Worm (Caenorhabditis elegans): ENCODE data around the gene C17G10.1.

The C17G10.1 gene

ce11 chrII:5593377-5593932 lies 2.9 kb upstream of the C17G10.1 start, which contains the start of gene cdc-14 (continued):
- TF ChIP-seq lin-54 (GFP tag; optimal IDR thresholded peaks at IDR 0.05) (peak; percentile 36), C06A6.2 (GFP tag; conservative IDR thresholded peaks at IDR 0.05) (no peak), ceh-100 (GFP tag; IDR thresholded peaks at IDR 0.05) (peak; percentile 52; the same call in 1 of the 2 replicates), lsy-27 (tag; optimal IDR thresholded peaks at IDR 0.05; ENCODE audit: borderline replicate concordance, insufficient read depth) (no peak), ztf-26 (tag; optimal IDR thresholded peaks at IDR 0.05) (peak; percentile 29), B0336.3 (GFP tag; IDR thresholded peaks at IDR 0.05) (no peak)

ce11 chrII:5594210-5594764 lies 2.1 kb upstream of the C17G10.1 start, which contains the start of gene ttc-4:
Gene ttc-4, plus strand, starts transcription at chrII:5594714.
- TF ChIP-seq F33H1.4 (GFP tag; IDR thresholded peaks at IDR 0.05) (no peak), lsl-1 (GFP tag; optimal IDR thresholded peaks at IDR 0.05) (peak; percentile 36), snpc-4 (GFP tag; optimal IDR thresholded peaks at IDR 0.05) (no peak), snpc-4 (tag; optimal IDR thresholded peaks at IDR 0.05) (peak in 1 of 4 experiments; percentile 64), Y79H2A.3 (GFP tag; conservative IDR thresholded peaks at IDR 0.05) (no peak), F23B12.7 (tag; optimal IDR thresholded peaks at IDR 0.05; ENCODE audit: insufficient read depth) (peak; percentile 30), ztf-28 (GFP tag; IDR thresholded peaks at IDR 0.05) (0 out of 2 replicates have a peak, but pooled peaks have one; percentile 7), hsf-1 (GFP tag; IDR thresholded peaks at IDR 0.05) (no peak), egrh-3 (GFP tag; IDR thresholded peaks at IDR 0.05) (no peak), lin-40 (tag; optimal IDR thresholded peaks at IDR 0.05) (no peak), attf-5 (GFP tag; optimal IDR thresholded peaks at IDR 0.05) (peak; percentile 80), lin-54 (GFP tag; optimal IDR thresholded peaks at IDR 0.05) (peak; percentile 49), egl-18 (GFP tag; IDR thresholded peaks at IDR 0.05) (no peak), B0019.2 (GFP tag; conservative IDR thresholded peaks at IDR 0.05) (no peak), fkh-3 (tag; optimal IDR thresholded peaks at IDR 0.05) (no peak), ztf-25 (GFP tag; IDR thresholded peaks at IDR 0.05) (no peak), dpl-1 (GFP tag; optimal IDR thresholded peaks at IDR 0.05) (peak; percentile 23), hmg-1.2 (GFP tag; IDR thresholded peaks at IDR 0.05) (no peak), mcd-1 (GFP tag; IDR thresholded peaks at IDR 0.05) (peak; percentile 74), F55B11.4 (tag; optimal IDR thresholded peaks at IDR 0.05; ENCODE audit: borderline replicate concordance, insufficient read depth) (no peak), ceh-100 (GFP tag; IDR thresholded peaks at IDR 0.05) (peak; percentile 93), K12H6.12 (tag; optimal IDR thresholded peaks at IDR 0.05) (peak; percentile 17)

ce11 chrII:5599326-5600044 lies 3.1 kb downstream of the C17G10.1 start, which contains the start of gene C17G10.10:
Gene C17G10.10, minus strand, starts transcription at chrII:5599376.
- TF ChIP-seq lsl-1 (GFP tag; optimal IDR thresholded peaks at IDR 0.05), result peak; percentile 72
- TF ChIP-seq rcor-1 (GFP tag; IDR thresholded peaks at IDR 0.05), result peak; percentile 66
- TF ChIP-seq him-1 (tag; optimal IDR thresholded peaks at IDR 0.05), result peak; percentile 94
- no peak for TF ChIP-seq die-1 (tag; optimal IDR thresholded peaks at IDR 0.05)
- 0 out of 2 replicates have a peak, but pooled peaks have one; percentile 11 for TF ChIP-seq hmg-20 (GFP tag; IDR thresholded peaks at IDR 0.05)
- TF ChIP-seq B0019.2 (GFP tag; conservative IDR thresholded peaks at IDR 0.05), result no peak
- TF ChIP-seq F55B11.4 (tag; optimal IDR thresholded peaks at IDR 0.05; ENCODE audit: borderline replicate concordance, insufficient read depth), result no peak
- TF ChIP-seq nfya-2 (GFP tag; IDR thresholded peaks at IDR 0.05), result no peak
- 0 out of 2 replicates have a peak, but pooled peaks have one; percentile 8 for TF ChIP-seq egrh-3 (GFP tag; IDR thresholded peaks at IDR 0.05)
- no peak for TF ChIP-seq C17E4.6 (GFP tag; IDR thresholded peaks at IDR 0.05)
- no peak for TF ChIP-seq ceh-79 (tag; optimal IDR thresholded peaks at IDR 0.05)
- TF ChIP-seq F57A8.1 (GFP tag; optimal IDR thresholded peaks at IDR 0.05), result no peak
- TF ChIP-seq tlf-1 (GFP tag; optimal IDR thresholded peaks at IDR 0.05), result peak; percentile 34
- TF ChIP-seq F10E7.11 (tag; optimal IDR thresholded peaks at IDR 0.05), result no peak
- TF ChIP-seq lin-35 (GFP tag; optimal IDR thresholded peaks at IDR 0.05), result peak in 1 of 3 experiments; percentile 38
- TF ChIP-seq ceh-91 (GFP tag; IDR thresholded peaks at IDR 0.05), result peak; percentile 12; the same call in 1 of the 2 replicates
- TF ChIP-seq Y79H2A.3 (GFP tag; conservative IDR thresholded peaks at IDR 0.05), result no peak
- TF ChIP-seq F33H1.4 (GFP tag; IDR thresholded peaks at IDR 0.05), result peak; percentile 53
- no peak for TF ChIP-seq ccch-3 (GFP tag; optimal IDR thresholded peaks at IDR 0.05)
- no peak for TF ChIP-seq aptf-3 (GFP tag; IDR thresholded peaks at IDR 0.05)
- no peak for TF ChIP-seq akir-1 (GFP tag; optimal IDR thresholded peaks at IDR 0.05)
- TF ChIP-seq ztf-3 (GFP tag; optimal IDR thresholded peaks at IDR 0.05), result no peak

Data from whole organism, young adult.